Worm (Caenorhabditis elegans) whole organism, L1 larva: ENCODE measurements around the gene unc-86.
A peak's percentile ranks its signal among the peaks of the same experiment; 100 is the strongest.

Source experiments
- C04F5.9 ChIP-seq: sonication (generic microtip); optimal IDR thresholded peaks from 2 replicates; lab custom pipeline; 2016; ENCODE audit warnings: missing genetic modification characterization, missing compliant biosample characterization
- C16A3.4 ChIP-seq: fragments of 150-350 bp; optimal IDR thresholded peaks from 2 replicates; lab custom pipeline; 2014; ENCODE audit warnings: missing biosample characterization, missing genetic modification characterization
- F16B12.6 ChIP-seq: fragments of 150-350 bp; optimal IDR thresholded peaks from 2 replicates; lab custom pipeline; 2014; ENCODE audit warnings: missing biosample characterization, missing genetic modification characterization
- aha-1 ChIP-seq: fragments of 150-350 bp; optimal IDR thresholded peaks from 2 replicates; lab custom pipeline; 2014; ENCODE audit warnings: missing biosample characterization, missing genetic modification characterization
- aly-2 ChIP-seq: fragments of 150-350 bp; optimal IDR thresholded peaks from 2 replicates; lab custom pipeline; 2014; ENCODE audit warnings: missing biosample characterization, missing genetic modification characterization
- ceh-8 ChIP-seq: fragments of 200-800 bp; sonication (Bioruptor generic); optimal IDR thresholded peaks from 2 replicates; lab custom pipeline; 2018; ENCODE audit warnings: mild to moderate bottlenecking, missing genetic modification characterization, moderate library complexity, missing compliant biosample characterization
- ceh-88 ChIP-seq: fragments of 200-800 bp; sonication (Bioruptor generic); IDR thresholded peaks from 2 replicates; pipeline ENCODE4 v1.3.6; 2022; ENCODE audit warnings: missing genetic modification characterization, missing compliant biosample characterization
- ceh-90 ChIP-seq: sonication (generic microtip); optimal IDR thresholded peaks from 2 replicates; lab custom pipeline; 2016; ENCODE audit warnings: missing genetic modification characterization, missing compliant biosample characterization
- ces-1 ChIP-seq: fragments of 150-350 bp; optimal IDR thresholded peaks from 2 replicates; lab custom pipeline; 2014; ENCODE audit warnings: missing biosample characterization, missing genetic modification reagents, missing genetic modification characterization
- dpl-1 ChIP-seq, 3 experiments: fragments of 150-350 bp in 2 of 3; sonication (generic microtip) in 1 of 3; optimal IDR thresholded peaks; 2 replicates each; lab custom pipeline; 2014 to 2017; ENCODE audit warnings: missing biosample characterization in 3 of 3, missing genetic modification characterization in 3 of 3, missing genetic modification reagents in 3 of 3
- efl-1 ChIP-seq, 4 experiments: fragments of 150-350 bp; optimal IDR thresholded peaks in 3 of 4; peaks in 1 of 4; 1 replicate in 1 of 4; 2 replicates in 3 of 4; lab custom pipeline; 2014; ENCODE audit warnings: missing biosample characterization in 2 of 4, missing genetic modification characterization in 2 of 4, missing genetic modification reagents in 2 of 4
- efl-3 ChIP-seq: fragments of 200-800 bp; sonication (Bioruptor generic); optimal IDR thresholded peaks from 2 replicates; lab custom pipeline; 2018; ENCODE audit warnings: mild to moderate bottlenecking, missing genetic modification characterization, missing compliant biosample characterization
- elt-2 ChIP-seq: sonication (generic microtip); optimal IDR thresholded peaks from 2 replicates; lab custom pipeline; 2016; ENCODE audit warnings: missing genetic modification characterization, mild to moderate bottlenecking, inconsistent platforms, missing compliant biosample characterization, missing genetic modification reagents
- elt-3 ChIP-seq, 6 experiments: fragments of 150-350 bp in 1 of 6; sonication (generic microtip); optimal IDR thresholded peaks; 2 replicates each; lab custom pipeline; 2017 to 2018; ENCODE audit warnings: missing biosample characterization in 6 of 6, missing genetic modification characterization in 6 of 6, inconsistent platforms in 1 of 6
- ets-5 ChIP-seq: fragments of 200-800 bp; sonication (Bioruptor generic); IDR thresholded peaks from 2 replicates; pipeline ENCODE4 v1.3.6; 2022; ENCODE audit warnings: missing genetic modification characterization, missing compliant biosample characterization
- fkh-10 ChIP-seq: sonication (generic microtip); optimal IDR thresholded peaks from 2 replicates; lab custom pipeline; 2017; ENCODE audit warnings: missing biosample characterization, missing genetic modification reagents, missing genetic modification characterization
- fkh-4 ChIP-seq: sonication (generic microtip); optimal IDR thresholded peaks from 2 replicates; lab custom pipeline; 2016; ENCODE audit warnings: missing compliant biosample characterization, missing genetic modification characterization, borderline replicate concordance
- hlh-4 ChIP-seq: sonication (generic microtip); optimal IDR thresholded peaks from 2 replicates; lab custom pipeline; 2016; ENCODE audit warnings: mild to moderate bottlenecking, missing genetic modification characterization, missing compliant biosample characterization
- irx-1 ChIP-seq: sonication (generic microtip); optimal IDR thresholded peaks from 2 replicates; lab custom pipeline; 2016; ENCODE audit warnings: missing genetic modification characterization, missing compliant biosample characterization
- isw-1 ChIP-seq: fragments of 200-800 bp; sonication (Bioruptor generic); IDR thresholded peaks from 2 replicates; pipeline ENCODE4 v1.3.6; 2022; ENCODE audit warnings: missing genetic modification characterization, missing compliant biosample characterization
- lin-13 ChIP-seq: fragments of 150-350 bp; optimal IDR thresholded peaks from 2 replicates; lab custom pipeline; 2014; ENCODE audit warnings: missing biosample characterization, missing genetic modification reagents, missing genetic modification characterization
- lin-14 ChIP-seq: fragments of 200-800 bp; sonication (Bioruptor generic); optimal IDR thresholded peaks from 2 replicates; lab custom pipeline; 2018; ENCODE audit warnings: mild to moderate bottlenecking, missing genetic modification characterization, moderate library complexity, missing compliant biosample characterization
- lin-15B ChIP-seq: fragments of 150-350 bp; sonication (generic microtip); optimal IDR thresholded peaks from 3 replicates; lab custom pipeline; 2014; ENCODE audit warnings: missing biosample characterization, missing genetic modification characterization
- lin-35 ChIP-seq, 2 experiments: fragments of 150-350 bp; optimal IDR thresholded peaks; 2 replicates each; lab custom pipeline; 2014; ENCODE audit warnings: missing biosample characterization in 2 of 2, missing genetic modification characterization in 2 of 2, missing genetic modification reagents in 2 of 2
- lir-3 ChIP-seq: sonication (generic microtip); optimal IDR thresholded peaks from 2 replicates; lab custom pipeline; 2016; ENCODE audit warnings: mild to moderate bottlenecking, missing genetic modification characterization, moderate library complexity, missing compliant biosample characterization; ENCODE audit not compliant: poor library complexity
- lsy-2 ChIP-seq, 2 experiments: fragments of 150-350 bp; optimal IDR thresholded peaks; 2 replicates each; lab custom pipeline; 2014; ENCODE audit warnings: missing biosample characterization in 2 of 2, missing genetic modification characterization in 2 of 2
- mab-9 ChIP-seq: fragments of 200-800 bp; sonication (Bioruptor generic); IDR thresholded peaks from 2 replicates; pipeline ENCODE4 v1.3.6; 2022; ENCODE audit warnings: missing genetic modification reagents, missing genetic modification characterization, missing compliant biosample characterization
- mep-1 ChIP-seq: fragments of 150-350 bp; optimal IDR thresholded peaks from 2 replicates; lab custom pipeline; 2014; ENCODE audit warnings: missing biosample characterization, missing genetic modification characterization
- nhr-11 ChIP-seq: fragments of 150-350 bp; optimal IDR thresholded peaks from 2 replicates; lab custom pipeline; 2014; ENCODE audit warnings: missing biosample characterization, missing genetic modification characterization
- nhr-12 ChIP-seq: sonication (generic microtip); optimal IDR thresholded peaks from 2 replicates; lab custom pipeline; 2017; ENCODE audit warnings: missing biosample characterization, missing genetic modification characterization
- nhr-19 ChIP-seq: fragments of 200-800 bp; sonication (Bioruptor generic); conservative IDR thresholded peaks from 2 replicates; pipeline ENCODE4 v1.3.6; 2022; ENCODE audit warnings: missing genetic modification characterization, missing compliant biosample characterization
- nhr-20 ChIP-seq: sonication (generic microtip); optimal IDR thresholded peaks from 2 replicates; lab custom pipeline; 2016; ENCODE audit warnings: mild to moderate bottlenecking, missing genetic modification characterization, missing compliant biosample characterization
- nhr-237 ChIP-seq: fragments of 150-350 bp; optimal IDR thresholded peaks from 2 replicates; lab custom pipeline; 2014; ENCODE audit warnings: missing biosample characterization, missing genetic modification characterization
- nhr-47 ChIP-seq: sonication (generic microtip); optimal IDR thresholded peaks from 2 replicates; lab custom pipeline; 2016; ENCODE audit warnings: mild to moderate bottlenecking, missing genetic modification characterization, moderate library complexity, missing compliant biosample characterization
- nhr-71 ChIP-seq: sonication (generic microtip); optimal IDR thresholded peaks from 2 replicates; lab custom pipeline; 2016; ENCODE audit warnings: mild to moderate bottlenecking, missing genetic modification characterization, moderate library complexity, missing compliant biosample characterization
- nhr-76 ChIP-seq: sonication (generic microtip); optimal IDR thresholded peaks from 2 replicates; lab custom pipeline; 2017; ENCODE audit warnings: missing biosample characterization, missing genetic modification characterization
- nhr-77 ChIP-seq: fragments of 150-350 bp; optimal IDR thresholded peaks from 2 replicates; lab custom pipeline; 2014; ENCODE audit warnings: missing biosample characterization, missing genetic modification characterization
- nhr-84 ChIP-seq: sonication (generic microtip); optimal IDR thresholded peaks from 2 replicates; lab custom pipeline; 2017; ENCODE audit warnings: missing biosample characterization, missing genetic modification characterization
- nhr-90 ChIP-seq: sonication (generic microtip); optimal IDR thresholded peaks from 2 replicates; lab custom pipeline; 2016; ENCODE audit warnings: mild to moderate bottlenecking, missing genetic modification characterization, missing compliant biosample characterization; ENCODE audit not compliant: poor library complexity
- pax-3 ChIP-seq: fragments of 200-800 bp; sonication (Bioruptor generic); optimal IDR thresholded peaks from 2 replicates; lab custom pipeline; 2018; ENCODE audit warnings: mild to moderate bottlenecking, missing genetic modification characterization, moderate library complexity, missing compliant biosample characterization
- pqm-1 ChIP-seq: sonication (generic microtip); optimal IDR thresholded peaks from 3 replicates; lab custom pipeline; 2017; ENCODE audit warnings: missing biosample characterization, missing genetic modification characterization
- rnt-1 ChIP-seq: sonication (generic microtip); optimal IDR thresholded peaks from 2 replicates; lab custom pipeline; 2016; ENCODE audit warnings: mild to moderate bottlenecking, missing genetic modification characterization, moderate library complexity, missing compliant biosample characterization
- snu-23 ChIP-seq: sonication (generic microtip); optimal IDR thresholded peaks from 2 replicates; lab custom pipeline; 2016; ENCODE audit warnings: missing genetic modification characterization, missing compliant biosample characterization
- sox-4 ChIP-seq: sonication (generic microtip); optimal IDR thresholded peaks from 2 replicates; lab custom pipeline; 2016; ENCODE audit warnings: missing genetic modification characterization, missing compliant biosample characterization
- sup-37 ChIP-seq: fragments of 200-800 bp; sonication (Bioruptor generic); optimal IDR thresholded peaks from 2 replicates; lab custom pipeline; 2018; ENCODE audit warnings: mild to moderate bottlenecking, missing genetic modification characterization, missing compliant biosample characterization
- swsn-7 ChIP-seq: sonication (generic microtip); optimal IDR thresholded peaks from 2 replicates; lab custom pipeline; 2016; ENCODE audit warnings: missing genetic modification characterization, missing compliant biosample characterization
- tbx-2 ChIP-seq: sonication (generic microtip); optimal IDR thresholded peaks from 2 replicates; lab custom pipeline; 2016; ENCODE audit warnings: missing genetic modification characterization, missing compliant biosample characterization
- tlp-1 ChIP-seq: fragments of 150-350 bp; optimal IDR thresholded peaks from 2 replicates; lab custom pipeline; 2014; ENCODE audit warnings: missing biosample characterization, missing genetic modification characterization
- unc-130 ChIP-seq: fragments of 150-350 bp; optimal IDR thresholded peaks from 2 replicates; lab custom pipeline; 2017; ENCODE audit warnings: missing biosample characterization, missing genetic modification characterization, inconsistent platforms
- unc-30 ChIP-seq: sonication (generic microtip); optimal IDR thresholded peaks from 2 replicates; lab custom pipeline; 2017; ENCODE audit warnings: missing biosample characterization, missing genetic modification characterization
- unc-62 ChIP-seq: fragments of 150-350 bp; optimal IDR thresholded peaks from 2 replicates; lab custom pipeline; 2014; ENCODE audit warnings: missing biosample characterization, missing genetic modification reagents, missing genetic modification characterization
- vab-15 ChIP-seq: sonication (generic microtip); optimal IDR thresholded peaks from 2 replicates; lab custom pipeline; 2017; ENCODE audit warnings: missing genotype, mild to moderate bottlenecking, missing genetic modification characterization, missing compliant biosample characterization
- ztf-11 ChIP-seq, 2 experiments: sonication (generic microtip); optimal IDR thresholded peaks; 2 replicates each; lab custom pipeline; 2016 to 2017; ENCODE audit warnings: missing genetic modification characterization in 2 of 2, missing biosample characterization in 1 of 2, missing compliant biosample characterization in 1 of 2
- ztf-4 ChIP-seq: fragments of 150-350 bp; optimal IDR thresholded peaks from 2 replicates; lab custom pipeline; 2014; ENCODE audit warnings: missing biosample characterization, missing genetic modification characterization

Gene unc-86

ce11 chrIII:8244052-8244451 lies 27.9 kb upstream of the unc-86 start, which contains the start of the genes pbs-6 and cids-1:
pbs-6 (minus strand) TSS chrIII:8244092.
cids-1 (plus strand) TSS chrIII:8244445.
- TF ChIP-seq swsn-7 (tag; lab: Kevin White, UChicago) = no peak
- TF ChIP-seq mep-1 (tag; lab: Kevin White, UChicago) = no peak
- no peak for TF ChIP-seq ets-5
- TF ChIP-seq C04F5.9 (tag; lab: Kevin White, UChicago) = no peak
- TF ChIP-seq elt-3 (tag; optimal IDR thresholded peaks at IDR 0.05; lab: Kevin White, UChicago) = no peak
- no peak for TF ChIP-seq tbx-2 (tag; lab: Kevin White, UChicago)
- TF ChIP-seq aha-1 = no peak
- no peak for TF ChIP-seq mab-9 (GFP tag; lab: Robert Waterston, UW)
- TF ChIP-seq ztf-4 (tag; lab: Kevin White, UChicago) = no peak
- no peak for TF ChIP-seq lir-3 (tag; lab: Kevin White, UChicago)
- TF ChIP-seq nhr-84 (tag; lab: Kevin White, UChicago) = no peak
- TF ChIP-seq lsy-2 (tag; optimal IDR thresholded peaks at IDR 0.05; lab: Kevin White, UChicago) = peak; percentile 22 to 64
- TF ChIP-seq unc-130 (tag; lab: Kevin White, UChicago) = peak; percentile 29
- TF ChIP-seq lin-35 (GFP tag; optimal IDR thresholded peaks at IDR 0.05; lab: Kevin White, UChicago) = peak; percentile 25 to 50
- peak; percentile 0 for TF ChIP-seq nhr-47 (tag; lab: Kevin White, UChicago)
- no peak for TF ChIP-seq nhr-237 (tag; lab: Kevin White, UChicago)
- TF ChIP-seq fkh-4 (tag; lab: Kevin White, UChicago) = no peak
- TF ChIP-seq sox-4 (tag; lab: Kevin White, UChicago) = no peak
- TF ChIP-seq elt-2 (tag; lab: Kevin White, UChicago) = no peak
- TF ChIP-seq efl-3 = no peak
- TF ChIP-seq pqm-1 = no peak
- TF ChIP-seq F16B12.6 (tag; lab: Kevin White, UChicago) = peak; percentile 85
- no peak for TF ChIP-seq aly-2 (tag; lab: Kevin White, UChicago)
- TF ChIP-seq ceh-90 (tag; lab: Kevin White, UChicago) = no peak
- no peak for TF ChIP-seq nhr-77 (tag; lab: Kevin White, UChicago)
- TF ChIP-seq nhr-20 = no peak
- no peak for TF ChIP-seq nhr-11
- TF ChIP-seq nhr-76 (tag; lab: Kevin White, UChicago) = no peak
- TF ChIP-seq ceh-8 (GFP tag; lab: Kevin White, UChicago) = no peak
- TF ChIP-seq vab-15 (tag; lab: Kevin White, UChicago) = no peak
- no peak for TF ChIP-seq nhr-12 (tag; lab: Kevin White, UChicago)
- peak; percentile 42 to 56 for TF ChIP-seq efl-1 (optimal IDR thresholded peaks at IDR 0.05; lab: Kevin White, UChicago)
- peak; percentile 44 to 72 for TF ChIP-seq efl-1 (GFP tag; optimal IDR thresholded peaks at IDR 0.05 in 1 of 2; lab: Kevin White, UChicago)
- no peak for TF ChIP-seq tlp-1 (tag; lab: Kevin White, UChicago)
- no peak for TF ChIP-seq fkh-10
- TF ChIP-seq C16A3.4 (tag; lab: Kevin White, UChicago) = no peak
- no peak for TF ChIP-seq nhr-90 (tag; lab: Kevin White, UChicago)
- TF ChIP-seq irx-1 (tag; lab: Kevin White, UChicago) = no peak
- no peak for TF ChIP-seq lin-13 (GFP tag; lab: Kevin White, UChicago)
- TF ChIP-seq rnt-1 = no peak
- TF ChIP-seq snu-23 (GFP tag; lab: Kevin White, UChicago) = peak; percentile 23
- no peak for TF ChIP-seq hlh-4 (tag; lab: Kevin White, UChicago)
- no peak for TF ChIP-seq isw-1 (GFP tag; lab: Robert Waterston, UW)
- TF ChIP-seq ceh-88 = no peak
- TF ChIP-seq dpl-1 (GFP tag; optimal IDR thresholded peaks at IDR 0.05; lab: Kevin White, UChicago) = peak in 2 of 3 experiments; percentile 37 to 40
- no peak for TF ChIP-seq unc-62
- peak; percentile 24 for TF ChIP-seq nhr-71
- no peak for TF ChIP-seq nhr-19 (GFP tag; lab: Robert Waterston, UW)
- no peak for TF ChIP-seq ces-1 (GFP tag; lab: Kevin White, UChicago)
- TF ChIP-seq pax-3 (tag; lab: Kevin White, UChicago) = no peak
- TF ChIP-seq lin-15B (tag; lab: Kevin White, UChicago) = no peak
- TF ChIP-seq ztf-11 (tag; optimal IDR thresholded peaks at IDR 0.05; lab: Kevin White, UChicago) = no peak
- no peak for TF ChIP-seq lin-14 (GFP tag; lab: Kevin White, UChicago)
- TF ChIP-seq sup-37 (GFP tag; lab: Kevin White, UChicago) = no peak
- TF ChIP-seq unc-30 = no peak
